Worm (Caenorhabditis elegans): ENCODE data around the gene K10G4.10.

DNA sequence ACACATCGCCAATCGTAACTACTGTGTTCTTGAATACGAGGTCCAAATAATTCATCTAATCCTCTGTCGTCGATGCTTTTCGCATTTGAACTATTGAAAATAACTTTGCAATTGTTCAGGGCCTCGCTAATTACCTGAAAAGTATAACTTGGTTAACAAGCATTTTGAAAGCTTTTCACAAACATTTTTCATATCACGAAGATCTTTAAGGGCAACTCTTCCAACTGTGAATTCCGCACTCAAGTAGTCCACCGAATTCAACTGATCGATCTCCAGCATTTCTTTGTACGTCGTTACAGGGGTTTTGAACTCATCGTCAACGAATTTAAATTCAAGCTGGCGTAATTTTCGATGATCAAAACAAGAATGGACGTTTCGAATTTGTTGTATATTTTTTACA lies 23.1 kb downstream of the K10G4.10 start:
- no peak for TF ChIP-seq pqm-1 (tag; optimal IDR thresholded peaks at IDR 0.05)
- TF ChIP-seq tbx-2 (tag; optimal IDR thresholded peaks at IDR 0.05), result no peak
- no peak for TF ChIP-seq nhr-11 (tag; optimal IDR thresholded peaks at IDR 0.05)
- TF ChIP-seq skn-1 (tag; optimal IDR thresholded peaks at IDR 0.05), result no peak
- no peak for TF ChIP-seq nhr-28 (tag; optimal IDR thresholded peaks at IDR 0.05)
- no peak for TF ChIP-seq elt-2 (tag; optimal IDR thresholded peaks at IDR 0.05)
- TF ChIP-seq lin-39 (tag; optimal IDR thresholded peaks at IDR 0.05), result no peak
- no peak for TF ChIP-seq zag-1 (tag; optimal IDR thresholded peaks at IDR 0.05)
- TF ChIP-seq egl-5 (tag; optimal IDR thresholded peaks at IDR 0.05), result no peak
- TF ChIP-seq ama-1 (optimal IDR thresholded peaks at IDR 0.05), result no peak

Data from whole organism, L3 larva.